Worm (Caenorhabditis elegans) whole organism, early embryonic: ENCODE measurements around the gene mks-2.

ENCODE experiments used
- B0310.2 ChIP-seq: sonication (generic microtip); optimal IDR thresholded peaks from 2 replicates; lab custom pipeline; 2016; ENCODE audit warnings: mild to moderate bottlenecking, missing genetic modification characterization, missing compliant biosample characterization
- ama-1 ChIP-seq: fragments of 150-350 bp; optimal IDR thresholded peaks from 2 replicates; lab custom pipeline; 2014
- ets-7 ChIP-seq: sonication (generic microtip); optimal IDR thresholded peaks from 2 replicates; lab custom pipeline; 2016; ENCODE audit warnings: missing genotype, missing genetic modification characterization, missing compliant biosample characterization
- flt-1 ChIP-seq: fragments of 200-800 bp; sonication (Bioruptor generic); IDR thresholded peaks from 2 replicates; pipeline ENCODE4 v1.3.6; 2022; ENCODE audit warnings: missing genetic modification characterization, missing compliant biosample characterization
- hmbx-1 ChIP-seq: sonication (generic microtip); optimal IDR thresholded peaks from 2 replicates; lab custom pipeline; 2016; ENCODE audit warnings: mild to moderate bottlenecking, missing genetic modification characterization, missing compliant biosample characterization
- hmg-4 ChIP-seq: fragments of 200-800 bp; sonication (Bioruptor generic); optimal IDR thresholded peaks from 2 replicates; lab custom pipeline; 2018; ENCODE audit warnings: mild to moderate bottlenecking, missing genetic modification characterization, missing compliant biosample characterization
- pes-1 ChIP-seq: fragments of 200-800 bp; sonication (Bioruptor generic); IDR thresholded peaks from 2 replicates; pipeline ENCODE4 v1.3.6; 2022; ENCODE audit warnings: missing genetic modification reagents, missing genetic modification characterization, missing compliant biosample characterization
- scrt-1 ChIP-seq: fragments of 200-800 bp; sonication (Bioruptor generic); IDR thresholded peaks from 2 replicates; pipeline ENCODE4 v1.3.6; 2022; ENCODE audit warnings: missing genetic modification characterization, missing compliant biosample characterization
- sea-1 ChIP-seq: fragments of 200-800 bp; sonication (Bioruptor generic); conservative IDR thresholded peaks from 2 replicates; pipeline ENCODE4 v1.3.6; 2022; ENCODE audit warnings: missing genetic modification characterization, missing compliant biosample characterization

DNA sequence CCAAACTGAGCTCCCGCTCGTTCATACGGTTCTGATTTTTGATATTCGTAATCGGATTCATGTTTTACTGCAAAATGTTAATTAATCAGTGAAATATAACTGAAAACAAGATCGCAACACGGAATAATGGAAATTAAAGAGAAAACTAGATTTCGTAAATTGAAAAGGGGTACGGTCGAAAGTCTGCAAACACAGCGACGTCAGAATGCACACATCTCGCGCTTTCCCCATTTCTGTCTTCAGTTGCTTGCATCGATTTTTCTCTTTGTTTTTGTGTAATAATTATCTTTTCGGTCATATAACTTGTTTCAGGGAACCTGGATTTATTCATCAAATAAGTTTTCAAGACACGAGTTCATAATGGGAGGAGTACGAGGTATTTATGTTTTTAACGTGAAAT is 22.4 kb downstream of the mks-2 start, which contains the start of the genes rbmx-2 and C30B5.2:
- no peak for TF ChIP-seq flt-1 (GFP tag; lab: Robert Waterston, UW)
- no peak for TF ChIP-seq ama-1 (lab: Kevin White, UChicago)
- TF ChIP-seq B0310.2 (tag; lab: Kevin White, UChicago) = no peak
- TF ChIP-seq sea-1 = no peak
- no peak for TF ChIP-seq hmg-4 (GFP tag; lab: Kevin White, UChicago)
- TF ChIP-seq ets-7 (tag; lab: Kevin White, UChicago) = no peak
- TF ChIP-seq hmbx-1 (tag; lab: Kevin White, UChicago) = no peak
- TF ChIP-seq scrt-1 (GFP tag; lab: Robert Waterston, UW) = no peak
- no peak for TF ChIP-seq pes-1 (GFP tag; lab: Robert Waterston, UW)
